Worm (Caenorhabditis elegans) whole organism, late embryonic: ENCODE measurements around the gene idpc-1.

Source experiments
- C08G9.2 ChIP-seq: sonication (generic microtip); optimal IDR thresholded peaks from 2 replicates; lab custom pipeline; 2016; ENCODE audit warnings: mild to moderate bottlenecking, missing genetic modification characterization, moderate library complexity, missing compliant biosample characterization
- F13H6.1 ChIP-seq: sonication (generic microtip); optimal IDR thresholded peaks from 2 replicates; lab custom pipeline; 2016; ENCODE audit warnings: missing genetic modification characterization, missing compliant biosample characterization
- ceh-18 ChIP-seq: sonication (generic microtip); optimal IDR thresholded peaks from 2 replicates; lab custom pipeline; 2016; ENCODE audit warnings: missing genetic modification characterization, missing compliant biosample characterization
- ceh-31 ChIP-seq: sonication (generic microtip); optimal IDR thresholded peaks from 2 replicates; lab custom pipeline; 2016; ENCODE audit warnings: missing genetic modification characterization, missing compliant biosample characterization
- ceh-34 ChIP-seq: sonication (generic microtip); optimal IDR thresholded peaks from 2 replicates; lab custom pipeline; 2016; ENCODE audit warnings: mild to moderate bottlenecking, missing genetic modification characterization, missing compliant biosample characterization
- ceh-45 ChIP-seq: fragments of 200-800 bp; sonication (Bioruptor generic); IDR thresholded peaks from 2 replicates; pipeline ENCODE4 v1.3.6; 2022; ENCODE audit warnings: missing genetic modification reagents, missing genetic modification characterization, missing compliant biosample characterization
- ceh-48 ChIP-seq: sonication (generic microtip); optimal IDR thresholded peaks from 2 replicates; lab custom pipeline; 2016; ENCODE audit warnings: missing genetic modification characterization, inconsistent platforms, missing compliant biosample characterization
- ceh-6 ChIP-seq: fragments of 200-800 bp; sonication (Bioruptor generic); optimal IDR thresholded peaks from 2 replicates; lab custom pipeline; 2018; ENCODE audit warnings: mild to moderate bottlenecking, missing genetic modification characterization, missing compliant biosample characterization
- ceh-9 ChIP-seq: sonication (generic microtip); optimal IDR thresholded peaks from 2 replicates; lab custom pipeline; 2016; ENCODE audit warnings: mild to moderate bottlenecking, missing genetic modification characterization, inconsistent platforms, missing compliant biosample characterization
- che-1 ChIP-seq: sonication (generic microtip); optimal IDR thresholded peaks from 2 replicates; lab custom pipeline; 2016; ENCODE audit warnings: mild to moderate bottlenecking, missing genetic modification characterization, missing compliant biosample characterization
- elt-2 ChIP-seq: sonication (generic microtip); optimal IDR thresholded peaks from 2 replicates; lab custom pipeline; 2016; ENCODE audit warnings: missing genetic modification reagents, missing genetic modification characterization, missing compliant biosample characterization
- elt-4 ChIP-seq: sonication (generic microtip); optimal IDR thresholded peaks from 2 replicates; lab custom pipeline; 2016; ENCODE audit warnings: missing genetic modification characterization, missing compliant biosample characterization
- gmeb-2 ChIP-seq: sonication (generic microtip); optimal IDR thresholded peaks from 2 replicates; lab custom pipeline; 2016; ENCODE audit warnings: missing genetic modification characterization, inconsistent platforms, missing compliant biosample characterization
- hlh-15 ChIP-seq: sonication (generic microtip); optimal IDR thresholded peaks from 2 replicates; lab custom pipeline; 2016; ENCODE audit warnings: missing genetic modification characterization, missing compliant biosample characterization
- hlh-30 ChIP-seq: sonication (generic microtip); optimal IDR thresholded peaks from 2 replicates; lab custom pipeline; 2017; ENCODE audit warnings: antibody characterized with exemption, missing genetic modification characterization, missing compliant biosample characterization; ENCODE audit not compliant: insufficient read depth
- hlh-8 ChIP-seq: sonication (generic microtip); optimal IDR thresholded peaks from 2 replicates; lab custom pipeline; 2016; ENCODE audit warnings: missing genotype, missing genetic modification characterization, missing compliant biosample characterization
- madf-2 ChIP-seq: sonication (generic microtip); optimal IDR thresholded peaks from 2 replicates; lab custom pipeline; 2017; ENCODE audit warnings: missing genetic modification characterization, missing compliant biosample characterization
- nhr-11 ChIP-seq: fragments of 150-350 bp; optimal IDR thresholded peaks from 2 replicates; lab custom pipeline; 2014; ENCODE audit warnings: missing biosample characterization, missing genetic modification characterization
- npax-4 ChIP-seq: sonication (generic microtip); optimal IDR thresholded peaks from 2 replicates; lab custom pipeline; 2016; ENCODE audit warnings: missing genetic modification characterization, missing compliant biosample characterization
- odd-2 ChIP-seq: sonication (generic microtip); optimal IDR thresholded peaks from 2 replicates; lab custom pipeline; 2017; ENCODE audit warnings: antibody characterized with exemption, mild to moderate bottlenecking, missing genetic modification characterization, missing compliant biosample characterization
- pag-3 ChIP-seq: sonication (generic microtip); optimal IDR thresholded peaks from 2 replicates; lab custom pipeline; 2016; ENCODE audit warnings: missing compliant biosample characterization, missing genetic modification characterization, borderline replicate concordance
- pax-1 ChIP-seq: fragments of 150-350 bp; optimal IDR thresholded peaks from 2 replicates; lab custom pipeline; 2014; ENCODE audit warnings: missing biosample characterization, missing genetic modification characterization
- pha-2 ChIP-seq: sonication (generic microtip); optimal IDR thresholded peaks from 2 replicates; lab custom pipeline; 2017; ENCODE audit warnings: mild to moderate bottlenecking, missing genetic modification characterization, missing compliant biosample characterization
- ref-2 ChIP-seq: sonication (generic microtip); optimal IDR thresholded peaks from 2 replicates; lab custom pipeline; 2016; ENCODE audit warnings: missing genetic modification characterization, missing compliant biosample characterization
- tbx-2 ChIP-seq: sonication (generic microtip); optimal IDR thresholded peaks from 2 replicates; lab custom pipeline; 2016; ENCODE audit warnings: missing genetic modification characterization, missing compliant biosample characterization
- tbx-7 ChIP-seq: sonication (generic microtip); optimal IDR thresholded peaks from 2 replicates; lab custom pipeline; 2016; ENCODE audit warnings: missing genotype, missing genetic modification characterization, missing compliant biosample characterization
- unc-55 ChIP-seq: sonication (generic microtip); optimal IDR thresholded peaks from 2 replicates; lab custom pipeline; 2017; ENCODE audit warnings: missing biosample characterization, missing genetic modification reagents, missing genetic modification characterization

The idpc-1 gene

ce11 chrIII:11427548-11428152, 644 bp downstream of the idpc-1 start:
- TF ChIP-seq ceh-6 (GFP tag; lab: Kevin White, UChicago) (peak; percentile 35), C08G9.2 (peak; percentile 8), pax-1 (no peak), F13H6.1 (peak; percentile 11), unc-55 (no peak), ceh-9 (tag; lab: Kevin White, UChicago) (peak; percentile 36), npax-4 (tag; lab: Kevin White, UChicago) (no peak)
- TF ChIP-seq, all 69 proteins: peak for 4

DNA sequence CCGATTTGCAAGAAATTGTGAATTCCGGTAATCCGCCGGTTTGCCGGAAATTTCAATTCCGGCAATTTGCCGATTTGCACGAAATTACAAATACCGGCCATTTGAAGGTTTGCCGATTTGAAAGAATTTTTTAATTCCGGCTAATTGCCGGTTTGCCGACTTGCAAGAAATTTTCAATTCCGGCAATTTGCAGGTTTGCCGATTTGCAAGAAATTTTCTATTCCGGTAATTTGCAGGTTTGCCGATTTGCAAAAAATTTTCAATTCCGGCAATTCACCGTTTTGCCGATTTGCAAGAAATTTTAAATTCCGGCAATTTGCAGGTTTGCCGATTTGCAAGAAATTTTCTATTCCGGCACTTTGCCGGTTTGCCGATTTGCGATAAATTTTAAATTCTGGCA, 7.9 kb downstream of the idpc-1 start:
- TF ChIP-seq ceh-45 (GFP tag; lab: Robert Waterston, UW) = peak; percentile 32; the same call in 1 of the 2 replicates

DNA sequence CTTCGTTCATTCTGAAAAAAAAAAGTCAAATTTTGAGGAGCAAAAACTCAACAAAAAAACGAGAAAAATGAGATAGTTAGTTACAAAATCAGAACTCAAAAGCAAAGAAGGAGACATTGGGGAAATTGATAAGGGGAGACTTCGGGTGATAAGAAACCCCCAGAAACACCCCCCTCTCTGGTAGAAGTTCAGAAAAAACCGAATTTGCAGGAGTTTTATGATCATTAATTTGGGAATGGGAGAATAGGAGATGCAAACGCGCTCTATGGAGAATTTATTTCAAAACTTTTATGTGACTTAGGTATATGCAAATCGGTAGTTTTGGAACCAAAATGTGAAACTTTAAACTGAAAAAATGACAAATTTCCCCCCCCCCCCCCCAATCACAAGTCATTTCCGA, 15.6 kb downstream of the idpc-1 start, which contains the start of gene sbp-1:
Gene sbp-1 (minus strand): TSS at position 11 of the 400 bp plus-strand sequence.
- TF ChIP-seq elt-2 (tag; lab: Kevin White, UChicago) (peak; percentile 44), hlh-8 (no peak), ceh-18 (no peak)

DNA sequence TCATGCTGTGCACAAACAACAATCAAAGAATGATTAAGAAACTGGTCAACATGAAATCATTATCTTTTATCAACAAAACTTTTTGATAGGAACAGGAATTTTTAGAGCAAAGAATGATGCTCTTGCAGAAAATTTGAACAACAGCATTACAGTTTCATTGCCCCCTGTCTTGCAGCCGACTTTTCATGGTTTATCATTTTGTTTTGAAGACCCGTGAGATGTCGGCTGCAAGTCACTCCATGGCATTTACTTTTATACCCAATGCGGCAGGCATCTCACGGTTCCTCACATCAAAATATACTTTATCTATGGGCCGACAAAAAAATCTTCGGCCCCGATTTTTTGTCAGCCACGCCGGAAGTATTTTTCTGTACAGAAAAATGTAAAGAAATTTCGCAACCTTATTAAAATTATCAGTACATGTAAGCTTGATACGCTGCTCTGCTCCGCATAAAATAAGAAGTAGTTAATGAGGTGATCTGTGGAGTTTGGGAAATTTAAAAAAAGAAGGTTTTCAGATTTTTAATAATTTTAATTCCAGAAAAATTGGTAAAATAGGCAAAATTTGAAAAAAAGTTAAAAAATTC, 16.5 kb downstream of the idpc-1 start:
- TF ChIP-seq ref-2 (tag; lab: Kevin White, UChicago) (no peak), ceh-34 (tag; lab: Kevin White, UChicago) (no peak), ceh-31 (no peak), elt-4 (tag; lab: Kevin White, UChicago) (no peak), tbx-7 (tag; lab: Kevin White, UChicago) (no peak), ceh-9 (tag; lab: Kevin White, UChicago) (no peak), che-1 (tag; lab: Kevin White, UChicago) (no peak)

ce11 chrIII:11444796-11445386, 17.9 kb downstream of the idpc-1 start:
- TF ChIP-seq unc-55 (peak; percentile 20), pag-3 (no peak), hlh-15 (tag; lab: Kevin White, UChicago) (no peak), tbx-2 (tag; lab: Kevin White, UChicago) (no peak), hlh-30 (tag; lab: Kevin White, UChicago) (peak; percentile 57), madf-2 (tag; lab: Kevin White, UChicago) (no peak), pha-2 (no peak), nhr-11 (tag; lab: Kevin White, UChicago) (no peak), gmeb-2 (tag; lab: Kevin White, UChicago) (no peak), tbx-7 (tag; lab: Kevin White, UChicago) (no peak)

ce11 chrIII:11446826-11447225, 19.8 kb downstream of the idpc-1 start:
- TF ChIP-seq che-1 (tag; lab: Kevin White, UChicago) = no peak
- peak; percentile 81 for TF ChIP-seq ceh-34 (tag; lab: Kevin White, UChicago)
- TF ChIP-seq odd-2 (tag; lab: Kevin White, UChicago) = no peak

ce11 chrIII:11448330-11448729, 21.3 kb downstream of the idpc-1 start:
- TF ChIP-seq pax-1 = no peak

- no peak for TF ChIP-seq ceh-48 (tag; lab: Kevin White, UChicago)
These were observed 24.4 kb downstream of the idpc-1 start for ce11 chrIII:11451380-11451779.
